Fruit fly (Drosophila melanogaster) whole organism, prepupa: ENCODE results near the gene IntS11.
A peak's percentile ranks its signal among the peaks of the same experiment; 100 is the strongest.

Source experiments
- CG10669 ChIP-seq: fragments of 200-800 bp; sonication (Bioruptor generic); optimal IDR thresholded peaks from 3 replicates; lab custom pipeline; 2018; ENCODE audit warnings: missing biosample characterization, mild to moderate bottlenecking, missing genetic modification characterization, moderate library complexity
- CG11762 ChIP-seq: fragments of 200-800 bp; sonication (Bioruptor generic); optimal IDR thresholded peaks from 3 replicates; lab custom pipeline; 2016; ENCODE audit warnings: missing biosample characterization, missing genetic modification characterization; ENCODE audit not compliant: insufficient read depth
- CG11902 ChIP-seq: fragments of 200-800 bp; sonication (Bioruptor generic); optimal IDR thresholded peaks from 3 replicates; lab custom pipeline; 2016; ENCODE audit warnings: missing biosample characterization, missing genetic modification characterization
- CG15336 ChIP-seq: fragments of 200-800 bp; sonication (Bioruptor generic); IDR thresholded peaks from 2 replicates; pipeline ENCODE4 v1.3.6; 2022; ENCODE audit warnings: missing biosample characterization, missing genetic modification characterization
- CG1621 ChIP-seq: fragments of 200-800 bp; sonication (Bioruptor generic); optimal IDR thresholded peaks from 3 replicates; lab custom pipeline; 2018; ENCODE audit warnings: missing biosample characterization, mild to moderate bottlenecking, missing genetic modification characterization
- CG16779 ChIP-seq: fragments of 200-800 bp; sonication (Bioruptor generic); optimal IDR thresholded peaks from 3 replicates; lab custom pipeline; 2017; ENCODE audit warnings: missing biosample characterization, mild to moderate bottlenecking, missing genetic modification characterization
- CG3032 ChIP-seq: fragments of 200-800 bp; optimal IDR thresholded peaks from 2 replicates; lab custom pipeline; 2019; ENCODE audit warnings: missing biosample characterization, mild to moderate bottlenecking, missing genetic modification characterization, moderate library complexity
- CG32006 ChIP-seq: fragments of 200-800 bp; sonication (Bioruptor generic); optimal IDR thresholded peaks from 3 replicates; lab custom pipeline; 2017; ENCODE audit warnings: missing biosample characterization, mild to moderate bottlenecking, missing genetic modification characterization
- CG3919 ChIP-seq: fragments of 200-800 bp; sonication (Bioruptor generic); optimal IDR thresholded peaks from 3 replicates; lab custom pipeline; 2016; ENCODE audit warnings: missing biosample characterization, missing genetic modification characterization
- CG6163 ChIP-seq: fragments of 200-800 bp; sonication (Bioruptor generic); IDR thresholded peaks from 3 replicates; pipeline ENCODE4 v1.3.6; 2022; ENCODE audit warnings: missing biosample characterization, missing genetic modification characterization
- CG6276 ChIP-seq: fragments of 200-800 bp; sonication (Bioruptor generic); optimal IDR thresholded peaks from 2 replicates; lab custom pipeline; 2017; ENCODE audit warnings: missing biosample characterization, mild to moderate bottlenecking, missing genetic modification characterization
- CG6854 ChIP-seq: fragments of 200-800 bp; sonication (Bioruptor generic); optimal IDR thresholded peaks from 2 replicates; lab custom pipeline; 2017; ENCODE audit warnings: missing biosample characterization, mild to moderate bottlenecking, missing genetic modification characterization
- CG8119 ChIP-seq: fragments of 200-800 bp; sonication (Bioruptor generic); IDR thresholded peaks from 3 replicates; pipeline ENCODE4 v1.3.6; 2022; ENCODE audit warnings: missing biosample characterization, missing genetic modification characterization
- CG9139 ChIP-seq: fragments of 200-800 bp; sonication (Bioruptor generic); optimal IDR thresholded peaks from 3 replicates; lab custom pipeline; 2017; ENCODE audit warnings: missing biosample characterization, mild to moderate bottlenecking, missing genetic modification characterization
- Eip78C ChIP-seq: fragments of 200-800 bp; sonication (Bioruptor generic); peaks from one replicate; lab custom pipeline; 2016; ENCODE audit warnings: missing biosample characterization, missing genetic modification characterization
- Eip93F ChIP-seq: fragments of 200-800 bp; sonication (Bioruptor generic); optimal IDR thresholded peaks from 2 replicates; lab custom pipeline; 2016; ENCODE audit warnings: missing biosample characterization, mild to moderate bottlenecking, missing genetic modification characterization
- Ets21C ChIP-seq: fragments of 200-800 bp; sonication (Bioruptor generic); optimal IDR thresholded peaks from 3 replicates; lab custom pipeline; 2016; ENCODE audit warnings: missing biosample characterization, missing genetic modification characterization
- Ets96B ChIP-seq: fragments of 200-800 bp; optimal IDR thresholded peaks from 2 replicates; lab custom pipeline; 2019; ENCODE audit warnings: missing biosample characterization, mild to moderate bottlenecking, missing genetic modification characterization, moderate library complexity
- Gug ChIP-seq: fragments of 200-800 bp; sonication (Bioruptor generic); IDR thresholded peaks from 2 replicates; pipeline ENCODE4 v1.3.6; 2022; ENCODE audit warnings: missing biosample characterization, missing genetic modification characterization
- Hr39 ChIP-seq: fragments of 200-800 bp; sonication (Bioruptor generic); optimal IDR thresholded peaks from 2 replicates; lab custom pipeline; 2016; ENCODE audit warnings: missing biosample characterization, missing genetic modification characterization
- Hr4 ChIP-seq: fragments of 200-800 bp; sonication (Bioruptor generic); optimal IDR thresholded peaks from 3 replicates; lab custom pipeline; 2016; ENCODE audit warnings: missing biosample characterization, missing genetic modification characterization
- Met ChIP-seq: fragments of 200-800 bp; sonication (Bioruptor generic); optimal IDR thresholded peaks from 3 replicates; lab custom pipeline; 2016; ENCODE audit warnings: missing biosample characterization, missing genetic modification characterization
- Sox102F ChIP-seq: fragments of 200-800 bp; sonication (Bioruptor generic); optimal IDR thresholded peaks from 2 replicates; lab custom pipeline; 2016; ENCODE audit warnings: missing biosample characterization, mild to moderate bottlenecking, missing genetic modification characterization
- achi ChIP-seq: fragments of 200-800 bp; sonication (Bioruptor generic); optimal IDR thresholded peaks from 3 replicates; lab custom pipeline; 2016; ENCODE audit warnings: missing biosample characterization, missing genetic modification characterization
- acj6 ChIP-seq: fragments of 200-800 bp; sonication (Bioruptor generic); optimal IDR thresholded peaks from 3 replicates; lab custom pipeline; 2016; ENCODE audit warnings: missing biosample characterization, missing genetic modification characterization
- cyc ChIP-seq: fragments of 200-800 bp; sonication (Bioruptor generic); optimal IDR thresholded peaks from 3 replicates; lab custom pipeline; 2016; ENCODE audit warnings: missing biosample characterization, missing genetic modification characterization
- dac ChIP-seq: fragments of 200-800 bp; sonication (Bioruptor generic); optimal IDR thresholded peaks from 2 replicates; lab custom pipeline; 2017; ENCODE audit warnings: missing biosample characterization, mild to moderate bottlenecking, missing genetic modification characterization
- dsx ChIP-seq: fragments of 200-800 bp; optimal IDR thresholded peaks from 3 replicates; lab custom pipeline; 2019; ENCODE audit warnings: missing biosample characterization, mild to moderate bottlenecking, missing genetic modification characterization, moderate library complexity; ENCODE audit not compliant: poor library complexity, severe bottlenecking
- eg ChIP-seq: fragments of 200-800 bp; sonication (Bioruptor generic); IDR thresholded peaks from 3 replicates; pipeline ENCODE4 v1.3.6; 2022; ENCODE audit warnings: missing biosample characterization, missing genetic modification characterization
- fkh ChIP-seq: fragments of 200-800 bp; sonication (Bioruptor generic); optimal IDR thresholded peaks from 3 replicates; lab custom pipeline; 2017; ENCODE audit warnings: missing biosample characterization, mild to moderate bottlenecking, missing genetic modification characterization, moderate library complexity
- lz ChIP-seq: fragments of 200-800 bp; sonication (Bioruptor generic); optimal IDR thresholded peaks from 3 replicates; lab custom pipeline; 2016; ENCODE audit warnings: missing biosample characterization, missing genetic modification characterization
- pdm3 ChIP-seq: fragments of 200-800 bp; sonication (Bioruptor generic); optimal IDR thresholded peaks from 3 replicates; lab custom pipeline; 2016; ENCODE audit warnings: missing biosample characterization, missing genetic modification characterization
- salr ChIP-seq, 2 experiments: fragments of 200-800 bp; sonication (Bioruptor generic); optimal IDR thresholded peaks; 3 replicates each; lab custom pipeline; 2016 to 2018; ENCODE audit warnings: missing biosample characterization in 2 of 2, missing genetic modification characterization in 2 of 2, mild to moderate bottlenecking in 1 of 2
- topi ChIP-seq: fragments of 200-800 bp; sonication (Bioruptor generic); optimal IDR thresholded peaks from 3 replicates; lab custom pipeline; 2016; ENCODE audit warnings: missing biosample characterization, missing genetic modification characterization
- vri ChIP-seq: fragments of 200-800 bp; sonication (Bioruptor generic); optimal IDR thresholded peaks from 3 replicates; lab custom pipeline; 2016; ENCODE audit warnings: missing biosample characterization, mild to moderate bottlenecking, missing genetic modification characterization

The IntS11 gene

dm6 chr3R:29699220-29699619 is 45.9 kb upstream of the IntS11 start:
- TF ChIP-seq CG1621 (tag; lab: Kevin White, UChicago) (no peak), topi (GFP tag; lab: Kevin White, UChicago) (no peak), Hr4 (peak; percentile 12), eg (GFP tag; lab: Robert Waterston, UW) (peak; percentile 68; the same call in 2 of the 3 replicates), acj6 (no peak), CG15336 (GFP tag; lab: Robert Waterston, UW) (peak; percentile 47; the same call in 1 of the 2 replicates), CG32006 (GFP tag; lab: Kevin White, UChicago) (peak; percentile 26), CG8119 (GFP tag; lab: Robert Waterston, UW) (peak; percentile 42; the same call in 1 of the 3 replicates), CG16779 (tag; lab: Kevin White, UChicago) (no peak), Eip78C (peak; percentile 15), Hr39 (GFP tag; lab: Kevin White, UChicago) (no peak), salr (GFP tag; optimal IDR thresholded peaks at IDR 0.05; lab: Kevin White, UChicago) (no peak), CG11762 (GFP tag; lab: Kevin White, UChicago) (no peak)

dm6 chr3R:29701739-29702138 is 43.4 kb upstream of the IntS11 start:
- no peak for TF ChIP-seq CG3919
- no peak for TF ChIP-seq Ets21C (GFP tag; lab: Kevin White, UChicago)
- no peak for TF ChIP-seq Gug
- TF ChIP-seq CG6163 (GFP tag; lab: Robert Waterston, UW) = no peak
- TF ChIP-seq Eip93F (GFP tag; lab: Kevin White, UChicago) = no peak
- TF ChIP-seq CG9139 (GFP tag; lab: Kevin White, UChicago) = no peak

dm6 chr3R:29704557-29704956 is 40.6 kb upstream of the IntS11 start:
- no peak for TF ChIP-seq CG10669 (GFP tag; lab: Kevin White, UChicago)
- TF ChIP-seq Met = peak; percentile 40
- peak; percentile 29 for TF ChIP-seq topi (GFP tag; lab: Kevin White, UChicago)
- TF ChIP-seq Ets96B (tag; lab: Kevin White, UChicago) = no peak
- TF ChIP-seq lz (GFP tag; lab: Kevin White, UChicago) = peak; percentile 27
- TF ChIP-seq CG11902 (GFP tag; lab: Kevin White, UChicago) = no peak
- no peak for TF ChIP-seq Eip78C
- peak; percentile 45 for TF ChIP-seq cyc
- TF ChIP-seq CG3919 = peak; percentile 9
- TF ChIP-seq vri (GFP tag; lab: Kevin White, UChicago) = no peak

DNA sequence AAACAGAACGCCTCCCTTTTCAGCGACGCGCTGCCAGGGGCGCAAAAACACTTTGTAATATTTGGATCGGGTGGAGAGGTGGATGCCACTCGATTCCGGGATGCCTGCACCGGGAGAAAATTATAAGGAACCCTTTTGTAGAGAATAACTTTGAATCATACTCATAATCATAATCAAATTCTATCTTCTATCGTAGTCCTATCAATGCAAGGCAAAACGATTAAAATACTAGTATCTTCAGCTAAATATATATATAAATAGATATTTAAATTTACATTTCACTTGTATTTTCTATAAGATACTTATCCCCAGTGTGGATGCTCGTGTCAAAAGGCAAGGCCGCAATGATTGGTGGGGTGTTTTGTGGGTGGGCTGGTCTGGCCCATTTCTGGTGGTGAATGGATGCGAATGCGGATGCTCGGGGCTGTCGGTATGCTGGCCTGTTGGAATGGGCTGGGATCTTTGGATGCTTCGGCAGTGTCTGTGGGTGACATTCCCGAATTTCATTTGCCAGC is 39.3 kb upstream of the IntS11 start:
- TF ChIP-seq CG1621 (tag; lab: Kevin White, UChicago) (no peak), cyc (no peak), Eip93F (GFP tag; lab: Kevin White, UChicago) (no peak), Sox102F (GFP tag; lab: Kevin White, UChicago) (no peak), pdm3 (no peak), salr (GFP tag; optimal IDR thresholded peaks at IDR 0.05; lab: Kevin White, UChicago) (no peak), CG8119 (GFP tag; lab: Robert Waterston, UW) (no peak), CG11902 (GFP tag; lab: Kevin White, UChicago) (no peak), CG3032 (no peak), CG6854 (GFP tag; lab: Kevin White, UChicago) (no peak), dac (GFP tag; lab: Kevin White, UChicago) (no peak)

- TF ChIP-seq Hr4 (no peak), acj6 (no peak), Hr39 (GFP tag; lab: Kevin White, UChicago) (no peak), CG6854 (GFP tag; lab: Kevin White, UChicago) (no peak), achi (GFP tag; lab: Kevin White, UChicago) (no peak), CG8119 (GFP tag; lab: Robert Waterston, UW) (no peak), CG6276 (GFP tag; lab: Kevin White, UChicago) (no peak), fkh (GFP tag; lab: Kevin White, UChicago) (no peak), dsx (GFP tag; lab: Kevin White, UChicago) (no peak)
- TF ChIP-seq, all 60 proteins: peak for 0
Observed at dm6 chr3R:29707258-29707657, 37.9 kb upstream of the IntS11 start.
